Fruit fly (Drosophila melanogaster) whole organism, pupa: ENCODE results near the gene Tmtc4.

Experiments used
- CG10348 ChIP-seq: fragments of 200-800 bp; sonication (Bioruptor generic); IDR thresholded peaks from 2 replicates; pipeline ENCODE4 v1.3.6; 2022; ENCODE audit warnings: missing biosample characterization, missing genetic modification characterization
- CG12605 ChIP-seq: fragments of 200-800 bp; sonication (Bioruptor generic); IDR thresholded peaks from 2 replicates; pipeline ENCODE4 v1.3.6; 2022; ENCODE audit warnings: missing biosample characterization, missing genetic modification characterization
- CG13204 ChIP-seq: fragments of 200-800 bp; sonication (Bioruptor generic); optimal IDR thresholded peaks from 2 replicates; lab custom pipeline; 2018; ENCODE audit warnings: missing biosample characterization, mild to moderate bottlenecking, missing genetic modification characterization, moderate library complexity
- CG14655 ChIP-seq: fragments of 200-800 bp; sonication (Bioruptor generic); optimal IDR thresholded peaks from 3 replicates; lab custom pipeline; 2017; ENCODE audit warnings: mild to moderate bottlenecking, missing biosample characterization, missing genetic modification reagents, missing genetic modification characterization
- CG15710 ChIP-seq: fragments of 200-800 bp; sonication (Bioruptor generic); optimal IDR thresholded peaks from 2 replicates; lab custom pipeline; 2018; ENCODE audit warnings: missing biosample characterization, mild to moderate bottlenecking, missing genetic modification characterization, moderate library complexity
- CG17806 ChIP-seq: fragments of 200-800 bp; sonication (Bioruptor generic); optimal IDR thresholded peaks from 2 replicates; lab custom pipeline; 2018; ENCODE audit warnings: missing biosample characterization, mild to moderate bottlenecking, missing genetic modification characterization, moderate library complexity
- CG32121 ChIP-seq: fragments of 200-800 bp; sonication (Bioruptor generic); IDR thresholded peaks from 2 replicates; pipeline ENCODE4 v1.3.6; 2022; ENCODE audit warnings: missing biosample characterization, missing genetic modification characterization
- CG34367 ChIP-seq: fragments of 200-800 bp; sonication (Bioruptor generic); optimal IDR thresholded peaks from 2 replicates; lab custom pipeline; 2018; ENCODE audit warnings: missing biosample characterization, mild to moderate bottlenecking, missing genetic modification characterization
- CG4496 ChIP-seq: fragments of 200-800 bp; sonication (Bioruptor generic); IDR thresholded peaks from 3 replicates; pipeline ENCODE4 v1.3.6; 2022; ENCODE audit warnings: missing biosample characterization, missing genetic modification characterization
- CG8159 ChIP-seq: fragments of 200-800 bp; sonication (Bioruptor generic); optimal IDR thresholded peaks from 3 replicates; lab custom pipeline; 2018; ENCODE audit warnings: missing biosample characterization, mild to moderate bottlenecking, missing genetic modification characterization, moderate library complexity
- CG8301 ChIP-seq: fragments of 200-800 bp; sonication (Bioruptor generic); optimal IDR thresholded peaks from 2 replicates; lab custom pipeline; 2018; ENCODE audit warnings: missing biosample characterization, mild to moderate bottlenecking, missing genetic modification characterization
- CG9948 ChIP-seq: fragments of 200-800 bp; sonication (Bioruptor generic); optimal IDR thresholded peaks from 2 replicates; lab custom pipeline; 2018; ENCODE audit warnings: missing biosample characterization, mild to moderate bottlenecking, missing genetic modification characterization, moderate library complexity
- D1 ChIP-seq: fragments of 200-800 bp; sonication (Bioruptor generic); optimal IDR thresholded peaks from 2 replicates; lab custom pipeline; 2018; ENCODE audit warnings: missing biosample characterization, mild to moderate bottlenecking, missing genetic modification characterization, moderate library complexity
- EcR ChIP-seq: fragments of 200-800 bp; sonication (Bioruptor generic); optimal IDR thresholded peaks from 3 replicates; lab custom pipeline; 2019; ENCODE audit warnings: missing biosample characterization, missing genetic modification characterization, mild to moderate bottlenecking, moderate library complexity, missing genetic modification reagents
- Ets98B ChIP-seq: fragments of 200-800 bp; sonication (Bioruptor generic); IDR thresholded peaks from 2 replicates; pipeline ENCODE4 v1.3.6; 2022; ENCODE audit warnings: missing biosample characterization, missing genetic modification characterization
- Pif1A ChIP-seq: fragments of 200-800 bp; sonication (Bioruptor generic); optimal IDR thresholded peaks from 3 replicates; lab custom pipeline; 2016; ENCODE audit warnings: missing biosample characterization, missing genetic modification characterization
- Pif1B ChIP-seq: fragments of 200-800 bp; sonication (Bioruptor generic); optimal IDR thresholded peaks from 3 replicates; lab custom pipeline; 2016; ENCODE audit warnings: missing biosample characterization, missing genetic modification characterization
- Snoo ChIP-seq: fragments of 200-800 bp; sonication (Bioruptor generic); optimal IDR thresholded peaks from 3 replicates; lab custom pipeline; 2017; ENCODE audit warnings: missing biosample characterization, mild to moderate bottlenecking, missing genetic modification characterization, inconsistent platforms
- fd96Ca ChIP-seq: fragments of 200-800 bp; sonication (Bioruptor generic); IDR thresholded peaks from 3 replicates; pipeline ENCODE4 v1.3.6; 2022; ENCODE audit warnings: missing biosample characterization, missing genetic modification characterization
- gl ChIP-seq: fragments of 200-800 bp; sonication (Bioruptor generic); optimal IDR thresholded peaks from 2 replicates; lab custom pipeline; 2018; ENCODE audit warnings: missing biosample characterization, mild to moderate bottlenecking, missing genetic modification characterization
- rn ChIP-seq: fragments of 200-800 bp; sonication (Bioruptor generic); IDR thresholded peaks from 2 replicates; pipeline ENCODE4 v1.3.6; 2022; ENCODE audit warnings: missing biosample characterization, missing genetic modification characterization

Tmtc4 gene

DNA sequence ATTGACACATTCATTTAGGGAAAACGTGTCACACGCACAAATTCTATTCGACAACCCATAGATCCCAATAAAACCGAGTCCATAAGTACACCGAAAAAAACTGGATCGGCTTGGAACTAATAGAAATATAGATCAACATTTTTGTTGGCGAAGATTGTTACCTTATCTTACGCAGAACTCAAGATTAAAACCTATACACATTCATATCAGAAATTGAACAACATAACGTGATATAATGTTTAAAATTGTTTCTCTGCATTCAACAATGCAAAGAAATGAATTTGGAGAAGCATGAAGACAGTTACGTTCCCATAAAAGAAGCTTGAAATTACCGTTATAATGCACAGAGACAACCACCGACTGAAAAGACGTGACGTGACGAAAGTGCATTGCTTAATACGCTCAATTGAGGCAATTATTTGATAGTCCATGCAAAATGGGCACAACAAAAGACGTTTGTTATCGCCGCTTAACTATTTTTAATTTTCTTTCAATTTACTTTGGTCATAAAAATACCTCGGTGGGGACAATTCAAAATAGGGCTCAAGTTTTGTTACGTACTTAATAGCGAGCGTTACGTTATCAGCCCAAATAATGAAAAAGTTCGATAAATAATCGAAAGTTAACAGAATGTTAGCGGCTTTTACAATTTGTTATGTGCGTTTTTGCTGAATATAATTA lies 10.8 kb upstream of the Tmtc4 start, which contains the start of gene SerRS-m:
Gene SerRS-m (plus strand): TSS at position 616 of the 681 bp plus-strand sequence.
- TF ChIP-seq CG8159 (tag; lab: Kevin White, UChicago) (no peak), CG15710 (tag; lab: Kevin White, UChicago) (no peak), D1 (tag; lab: Kevin White, UChicago) (no peak), fd96Ca (no peak), CG10348 (GFP tag; lab: Robert Waterston, UW) (no peak), CG9948 (no peak), Snoo (tag; lab: Kevin White, UChicago) (no peak), CG34367 (tag; lab: Kevin White, UChicago) (no peak), rn (no peak)

DNA sequence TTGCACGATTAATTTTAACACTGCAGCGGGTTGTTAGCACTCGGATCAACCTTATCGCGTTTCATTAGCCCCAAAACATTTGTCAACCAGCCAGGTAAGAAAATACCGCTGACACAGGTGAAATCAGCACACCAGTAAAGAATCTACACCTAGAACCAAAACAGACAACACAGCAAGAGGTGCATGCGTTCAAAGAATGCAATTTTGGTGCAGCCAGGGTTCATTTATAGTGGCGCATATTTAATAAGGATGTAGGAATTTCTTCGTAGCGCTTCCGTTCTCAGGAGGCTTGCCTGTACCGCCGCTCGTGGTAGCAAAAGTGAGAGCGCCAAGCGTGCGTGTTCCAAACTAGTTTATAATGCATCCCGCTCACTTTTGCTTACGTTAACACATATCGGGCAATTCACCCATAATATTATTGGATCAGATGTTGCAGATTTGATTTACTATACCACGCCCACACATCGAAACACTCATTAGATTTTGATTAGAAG lies 8.5 kb upstream of the Tmtc4 start:
- no peak for TF ChIP-seq CG10348 (GFP tag; lab: Robert Waterston, UW)
- no peak for TF ChIP-seq CG15710 (tag; lab: Kevin White, UChicago)
- TF ChIP-seq fd96Ca, result peak; percentile 55; the same call in 1 of the 3 replicates
- no peak for TF ChIP-seq CG34367 (tag; lab: Kevin White, UChicago)
- TF ChIP-seq gl (tag; lab: Kevin White, UChicago), result no peak
- TF ChIP-seq CG32121, result peak; percentile 57; the same call in 1 of the 2 replicates
- TF ChIP-seq CG4496 (GFP tag; lab: Robert Waterston, UW), result peak; percentile 61; the same call in 2 of the 3 replicates
- no peak for TF ChIP-seq Pif1A
- no peak for TF ChIP-seq CG8159 (tag; lab: Kevin White, UChicago)
- no peak for TF ChIP-seq CG14655 (GFP tag; lab: Kevin White, UChicago)
- peak; percentile 51; the same call in 1 of the 2 replicates for TF ChIP-seq Ets98B (GFP tag; lab: Robert Waterston, UW)
- TF ChIP-seq CG12605 (GFP tag; lab: Robert Waterston, UW), result no peak
- no peak for TF ChIP-seq CG9948
- no peak for TF ChIP-seq Snoo (tag; lab: Kevin White, UChicago)

DNA sequence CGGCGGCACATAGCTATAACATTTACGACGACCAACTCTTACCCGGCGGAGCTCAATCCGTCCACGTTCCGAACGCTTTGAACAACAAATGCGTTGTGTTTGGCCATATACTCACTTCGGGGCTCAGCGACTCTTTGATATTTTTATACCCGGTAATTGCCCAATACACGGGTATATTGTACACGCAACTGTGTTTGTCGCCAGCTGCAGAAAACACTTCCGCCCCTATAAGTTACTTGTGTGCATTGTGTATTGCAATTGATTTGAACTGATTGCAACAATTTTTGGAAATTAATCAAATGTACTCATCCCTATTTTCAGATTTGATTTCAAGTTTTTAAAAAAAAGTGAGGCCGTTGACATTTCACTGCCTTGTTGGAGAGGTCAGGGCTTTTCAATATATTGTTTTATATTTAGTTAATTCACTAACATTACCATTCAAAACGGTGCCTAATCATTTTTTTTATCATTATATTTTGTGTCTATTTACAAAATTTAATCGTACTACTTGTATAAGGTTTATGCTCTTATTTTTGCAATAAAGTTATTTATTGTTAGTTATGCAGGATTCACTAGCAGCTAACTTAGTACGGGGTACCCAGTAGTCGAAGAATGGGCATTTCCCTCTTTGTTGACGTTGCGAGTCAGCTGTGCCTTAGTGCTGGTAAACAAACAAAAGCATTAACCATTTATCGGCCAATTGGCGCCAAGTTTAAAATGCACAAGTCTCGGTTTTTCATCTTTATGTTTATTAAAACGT lies 7.9 kb upstream of the Tmtc4 start, which contains the start of gene Nagk:
Gene Nagk (minus strand): TSS at position 331 of the 760 bp plus-strand sequence.
- TF ChIP-seq CG14655 (GFP tag; lab: Kevin White, UChicago) (no peak), Pif1A (no peak), D1 (tag; lab: Kevin White, UChicago) (no peak), EcR (peak; percentile 44), CG13204 (GFP tag; lab: Kevin White, UChicago) (no peak), Pif1B (GFP tag; lab: Kevin White, UChicago) (no peak), Snoo (tag; lab: Kevin White, UChicago) (peak; percentile 64), rn (no peak), gl (tag; lab: Kevin White, UChicago) (no peak), Ets98B (GFP tag; lab: Robert Waterston, UW) (peak; percentile 16), CG8301 (tag; lab: Kevin White, UChicago) (peak; percentile 43), CG32121 (no peak), CG8159 (tag; lab: Kevin White, UChicago) (no peak), CG9948 (peak; percentile 17), CG34367 (tag; lab: Kevin White, UChicago) (peak; percentile 35), CG4496 (GFP tag; lab: Robert Waterston, UW) (peak; percentile 34; the same call in 1 of the 3 replicates), CG12605 (GFP tag; lab: Robert Waterston, UW) (0 out of 2 replicates have a peak, but pooled peaks have one; percentile 6), fd96Ca (no peak), CG15710 (tag; lab: Kevin White, UChicago) (peak; percentile 15), CG10348 (GFP tag; lab: Robert Waterston, UW) (no peak), CG17806 (tag; lab: Kevin White, UChicago) (peak; percentile 21)

DNA sequence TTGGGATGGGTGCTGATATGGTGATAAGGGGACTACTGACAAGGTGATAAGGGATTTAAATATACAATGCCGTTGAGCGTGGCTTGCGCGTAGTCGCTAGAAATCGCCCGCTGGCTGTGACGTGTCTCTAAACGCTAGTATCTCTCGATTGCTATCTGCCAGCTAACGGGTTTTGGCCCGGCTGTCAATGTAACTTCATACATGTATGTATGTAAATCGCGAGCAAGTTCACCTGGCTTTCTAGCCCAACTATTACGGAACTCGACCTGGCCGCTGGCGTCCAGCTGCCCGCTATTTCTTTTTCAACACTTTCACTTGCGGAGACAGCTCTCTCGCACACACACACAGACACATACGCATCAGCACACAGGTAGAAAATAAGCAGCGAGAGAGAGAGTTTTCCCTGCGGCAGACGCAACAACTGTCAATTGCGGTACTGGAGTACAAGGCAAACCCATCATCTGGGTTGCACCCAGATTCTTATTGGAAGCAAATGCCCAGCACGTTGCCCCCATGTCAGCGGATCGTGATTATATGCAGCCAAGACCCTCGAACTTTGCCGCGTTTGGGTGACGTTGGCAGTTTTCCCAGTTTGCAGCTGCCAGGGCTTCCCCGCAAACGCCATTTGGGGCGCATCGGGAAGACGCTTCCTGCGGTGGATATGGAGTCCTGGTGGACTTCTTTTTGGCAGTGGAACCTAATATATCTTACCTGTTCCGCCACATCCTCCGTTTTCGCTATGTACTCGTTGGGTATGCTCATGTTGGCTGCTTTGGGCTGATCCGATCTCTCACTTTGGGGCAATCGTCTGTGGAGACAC lies 5.6 kb upstream of the Tmtc4 start:
- TF ChIP-seq CG4496 (GFP tag; lab: Robert Waterston, UW) (no peak), CG13204 (GFP tag; lab: Kevin White, UChicago) (no peak), EcR (no peak), gl (tag; lab: Kevin White, UChicago) (no peak), CG8301 (tag; lab: Kevin White, UChicago) (peak; percentile 10), D1 (tag; lab: Kevin White, UChicago) (no peak)

DNA sequence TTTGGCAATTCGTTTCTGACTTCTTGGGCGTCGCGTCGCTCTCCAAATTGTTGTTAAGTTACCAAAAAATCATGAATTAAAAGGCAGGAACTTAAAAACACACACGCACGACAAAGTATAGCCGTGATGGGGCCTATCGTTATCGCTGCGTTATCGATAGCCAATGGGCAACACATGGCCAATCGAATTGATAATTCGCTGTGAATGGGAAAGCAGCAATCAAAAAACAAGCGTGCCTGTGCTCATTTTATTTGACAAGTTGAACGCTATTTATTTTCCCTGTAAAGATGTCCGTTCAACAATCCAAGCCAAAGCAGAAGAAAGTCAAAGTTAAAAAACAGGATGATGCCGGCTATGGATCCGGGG lies 5.0 kb upstream of the Tmtc4 start, which contains the start of the genes Surf4 and CG31301:
Gene Surf4 (minus strand): TSS at position 159 of the 366 bp plus-strand sequence.
Gene CG31301 (plus strand): TSS at position 188 of the 366 bp plus-strand sequence.
- TF ChIP-seq CG8159 (tag; lab: Kevin White, UChicago) (no peak), CG15710 (tag; lab: Kevin White, UChicago) (no peak), Pif1A (no peak), D1 (tag; lab: Kevin White, UChicago) (no peak), CG10348 (GFP tag; lab: Robert Waterston, UW) (no peak), CG9948 (no peak), CG8301 (tag; lab: Kevin White, UChicago) (no peak), Pif1B (GFP tag; lab: Kevin White, UChicago) (no peak)
